Worm (Caenorhabditis elegans) whole organism, L3 larva: ENCODE results near the gene sams-3.

Source experiments
- lin-39 ChIP-seq: fragments of 150-350 bp; optimal IDR thresholded peaks from 2 replicates; lab custom pipeline; 2018; ENCODE audit warnings: missing biosample characterization, missing genetic modification reagents, missing genetic modification characterization
- nhr-237 ChIP-seq: fragments of 150-350 bp; optimal IDR thresholded peaks from 2 replicates; lab custom pipeline; 2014; ENCODE audit warnings: missing biosample characterization, missing genetic modification characterization
- snpc-4 ChIP-seq: fragments of 150-350 bp; optimal IDR thresholded peaks from 2 replicates; lab custom pipeline; 2014; ENCODE audit warnings: missing biosample characterization, missing genetic modification characterization

- TF ChIP-seq nhr-237 (tag; lab: Kevin White, UChicago) (no peak), lin-39 (no peak), snpc-4 (no peak)
These were observed 12.3 kb downstream of the sams-3 start for ce11 chrIV:5860762-5861161.
